Fruit fly (Drosophila melanogaster) whole organism, embryonic: ENCODE measurements around the gene SmD2.

Source experiments
- Bdp1 ChIP-seq: fragments of 200-800 bp; sonication (Bioruptor generic); optimal IDR thresholded peaks from 3 replicates; lab custom pipeline; 2016; ENCODE audit warnings: missing biosample characterization, missing genetic modification characterization
- BtbVII ChIP-seq: fragments of 200-800 bp; sonication (Bioruptor generic); optimal IDR thresholded peaks from 3 replicates; lab custom pipeline; 2017; ENCODE audit warnings: missing biosample characterization, mild to moderate bottlenecking, missing genetic modification characterization
- CG1024 ChIP-seq: fragments of 200-800 bp; sonication (Bioruptor generic); IDR thresholded peaks from 2 replicates; pipeline ENCODE4 v1.3.6; 2022; ENCODE audit warnings: missing biosample characterization, missing genetic modification characterization
- CG11560 ChIP-seq: fragments of 200-800 bp; sonication (Bioruptor generic); IDR thresholded peaks from 3 replicates; pipeline ENCODE4 v1.3.6; 2022; ENCODE audit warnings: missing biosample characterization, missing genetic modification characterization
- CG12236 ChIP-seq: fragments of 200-800 bp; sonication (Bioruptor generic); optimal IDR thresholded peaks from 2 replicates; lab custom pipeline; 2016; ENCODE audit warnings: missing biosample characterization, missing genetic modification characterization
- CG12391 ChIP-seq: fragments of 200-800 bp; sonication (Bioruptor generic); optimal IDR thresholded peaks from 3 replicates; lab custom pipeline; 2018; ENCODE audit warnings: missing biosample characterization, mild to moderate bottlenecking, missing genetic modification characterization, moderate library complexity
- CG12769 ChIP-seq: fragments of 200-800 bp; sonication (Bioruptor generic); optimal IDR thresholded peaks from 2 replicates; lab custom pipeline; 2019; ENCODE audit warnings: missing biosample characterization, mild to moderate bottlenecking, missing genetic modification characterization, moderate library complexity
- CG13775 ChIP-seq: fragments of 200-800 bp; sonication (Bioruptor generic); optimal IDR thresholded peaks from 3 replicates; lab custom pipeline; 2017; ENCODE audit warnings: missing biosample characterization, mild to moderate bottlenecking, missing genetic modification characterization
- CG17802 ChIP-seq: fragments of 200-800 bp; sonication (Bioruptor generic); optimal IDR thresholded peaks from 2 replicates; lab custom pipeline; 2018; ENCODE audit warnings: missing biosample characterization, mild to moderate bottlenecking, missing genetic modification characterization, moderate library complexity
- CG1792 ChIP-seq: fragments of 200-800 bp; sonication (Bioruptor generic); optimal IDR thresholded peaks from 2 replicates; lab custom pipeline; 2016; ENCODE audit warnings: missing biosample characterization, missing genetic modification characterization
- CG18764 ChIP-seq: fragments of 200-800 bp; sonication (Bioruptor generic); optimal IDR thresholded peaks from 3 replicates; lab custom pipeline; 2016; ENCODE audit warnings: missing biosample characterization, missing genetic modification characterization
- CG2712 ChIP-seq: fragments of 200-800 bp; optimal IDR thresholded peaks from 3 replicates; lab custom pipeline; 2019; ENCODE audit warnings: missing biosample characterization, mild to moderate bottlenecking, missing genetic modification characterization, moderate library complexity
- CG2875 ChIP-seq: fragments of 200-800 bp; sonication (Bioruptor generic); optimal IDR thresholded peaks from 2 replicates; lab custom pipeline; 2017; ENCODE audit warnings: missing biosample characterization, mild to moderate bottlenecking, missing genetic modification characterization, missing genetic modification reagents
- CG7357 ChIP-seq: fragments of 200-800 bp; sonication (Bioruptor generic); IDR thresholded peaks from 3 replicates; pipeline ENCODE4 v1.3.6; 2022; ENCODE audit warnings: missing biosample characterization, missing genetic modification characterization
- CG7786 ChIP-seq: fragments of 200-800 bp; sonication (Bioruptor generic); optimal IDR thresholded peaks from 2 replicates; lab custom pipeline; 2016; ENCODE audit warnings: missing biosample characterization, missing genetic modification characterization
- CG8281 ChIP-seq: fragments of 200-800 bp; sonication (Bioruptor generic); optimal IDR thresholded peaks from 2 replicates; lab custom pipeline; 2018; ENCODE audit warnings: missing biosample characterization, mild to moderate bottlenecking, missing genetic modification characterization, moderate library complexity
- CG8359 ChIP-seq: fragments of 200-800 bp; sonication (Bioruptor generic); optimal IDR thresholded peaks from 2 replicates; lab custom pipeline; 2017; ENCODE audit warnings: missing biosample characterization, mild to moderate bottlenecking, missing genetic modification characterization, borderline replicate concordance
- Camta ChIP-seq: fragments of 200-800 bp; sonication (Bioruptor generic); optimal IDR thresholded peaks from 2 replicates; lab custom pipeline; 2016; ENCODE audit warnings: missing biosample characterization, missing genetic modification characterization
- D19A ChIP-seq: fragments of 200-800 bp; optimal IDR thresholded peaks from 3 replicates; lab custom pipeline; 2019; ENCODE audit warnings: missing biosample characterization, mild to moderate bottlenecking, missing genetic modification characterization, moderate library complexity
- Dbx ChIP-seq: fragments of 200-800 bp; sonication (Bioruptor generic); IDR thresholded peaks from 3 replicates; pipeline ENCODE4 v1.3.6; 2022; ENCODE audit warnings: missing biosample characterization, missing genetic modification characterization
- Dip3 ChIP-seq: fragments of 200-800 bp; sonication (Bioruptor generic); optimal IDR thresholded peaks from 3 replicates; lab custom pipeline; 2016; ENCODE audit warnings: missing biosample characterization, missing genetic modification characterization
- Drgx ChIP-seq: fragments of 200-800 bp; sonication (Bioruptor generic); IDR thresholded peaks from 2 replicates; pipeline ENCODE4 v1.3.6; 2022; ENCODE audit warnings: missing biosample characterization, missing genetic modification characterization
- Ets65A ChIP-seq: fragments of 200-800 bp; sonication (Bioruptor generic); peaks from one replicate; lab custom pipeline; 2016; ENCODE audit warnings: missing biosample characterization, missing genetic modification characterization
- Gsc ChIP-seq: fragments of 200-800 bp; sonication (Bioruptor generic); IDR thresholded peaks from 2 replicates; pipeline ENCODE4 v1.3.6; 2022; ENCODE audit warnings: missing biosample characterization, missing genetic modification characterization
- H2.0 ChIP-seq: fragments of 200-800 bp; sonication (Bioruptor generic); IDR thresholded peaks from 2 replicates; pipeline ENCODE4 v1.3.6; 2022; ENCODE audit warnings: missing biosample characterization, missing genetic modification characterization
- HLH3B ChIP-seq: fragments of 200-800 bp; sonication (Bioruptor generic); IDR thresholded peaks from 2 replicates; pipeline ENCODE4 v1.3.6; 2022; ENCODE audit warnings: missing biosample characterization, missing genetic modification characterization
- Hmx ChIP-seq: fragments of 200-800 bp; sonication (Bioruptor generic); optimal IDR thresholded peaks from 2 replicates; lab custom pipeline; 2016; ENCODE audit warnings: missing biosample characterization, missing genetic modification characterization
- Hsf ChIP-seq: fragments of 200-800 bp; sonication (Bioruptor generic); optimal IDR thresholded peaks from 3 replicates; lab custom pipeline; 2016; ENCODE audit warnings: missing biosample characterization, missing genetic modification characterization
- Jarid2 ChIP-seq: fragments of 200-800 bp; sonication (Bioruptor generic); optimal IDR thresholded peaks from 3 replicates; lab custom pipeline; 2017; ENCODE audit warnings: mild to moderate bottlenecking, missing biosample characterization, missing genetic modification reagents, missing genetic modification characterization
- Nf-YC ChIP-seq: fragments of 200-800 bp; optimal IDR thresholded peaks from 3 replicates; lab custom pipeline; 2019; ENCODE audit warnings: missing biosample characterization, mild to moderate bottlenecking, missing genetic modification characterization, moderate library complexity
- Pdp1 ChIP-seq, 2 experiments: fragments of 200-800 bp; sonication (Bioruptor generic); optimal IDR thresholded peaks; 3 replicates each; lab custom pipeline; 2016; ENCODE audit warnings: missing biosample characterization in 2 of 2, missing genetic modification characterization in 2 of 2, mild to moderate bottlenecking in 1 of 2, moderate library complexity in 1 of 2
- Ravus ChIP-seq: fragments of 200-800 bp; sonication (Bioruptor generic); IDR thresholded peaks from 2 replicates; pipeline ENCODE4 v1.3.6; 2022; ENCODE audit warnings: missing biosample characterization, missing genetic modification characterization
- Sry-β ChIP-seq: fragments of 200-800 bp; sonication (Bioruptor generic); optimal IDR thresholded peaks from 2 replicates; lab custom pipeline; 2018; ENCODE audit warnings: missing biosample characterization, mild to moderate bottlenecking, missing genetic modification characterization, moderate library complexity
- chn ChIP-seq: fragments of 200-800 bp; sonication (Bioruptor generic); optimal IDR thresholded peaks from 2 replicates; lab custom pipeline; 2016; ENCODE audit warnings: missing biosample characterization, missing genetic modification characterization
- croc ChIP-seq: fragments of 200-800 bp; sonication (Bioruptor generic); conservative IDR thresholded peaks from 3 replicates; pipeline ENCODE4 v1.3.6; 2022; ENCODE audit warnings: missing biosample characterization, missing genetic modification characterization
- crol ChIP-seq: fragments of 200-800 bp; sonication (Bioruptor generic); IDR thresholded peaks from 2 replicates; pipeline ENCODE4 v1.3.6; 2022; ENCODE audit warnings: missing biosample characterization, missing genetic modification characterization
- danr ChIP-seq: fragments of 200-800 bp; sonication (Bioruptor generic); IDR thresholded peaks from 2 replicates; pipeline ENCODE4 v1.3.6; 2022; ENCODE audit warnings: missing biosample characterization, missing genetic modification characterization
- dpn ChIP-seq, 2 experiments: fragments of 200-800 bp; sonication (Bioruptor generic); optimal IDR thresholded peaks; 3 replicates each; lab custom pipeline; 2016; ENCODE audit warnings: missing biosample characterization in 2 of 2, missing genetic modification characterization in 2 of 2
- fd102C ChIP-seq: fragments of 200-800 bp; sonication (Bioruptor generic); optimal IDR thresholded peaks from 2 replicates; lab custom pipeline; 2018; ENCODE audit warnings: missing biosample characterization, mild to moderate bottlenecking, missing genetic modification characterization, moderate library complexity
- fu2 ChIP-seq: fragments of 200-800 bp; sonication (Bioruptor generic); optimal IDR thresholded peaks from 2 replicates; lab custom pipeline; 2016; ENCODE audit warnings: missing biosample characterization, missing genetic modification characterization
- ind ChIP-seq: fragments of 200-800 bp; sonication (Bioruptor generic); optimal IDR thresholded peaks from 3 replicates; lab custom pipeline; 2016; ENCODE audit warnings: missing biosample characterization, missing genetic modification characterization
- jigr1 ChIP-seq: fragments of 200-800 bp; sonication (Bioruptor generic); IDR thresholded peaks from 3 replicates; pipeline ENCODE4 v1.3.6; 2022; ENCODE audit warnings: missing biosample characterization, missing genetic modification characterization
- jumu ChIP-seq: fragments of 200-800 bp; sonication (Bioruptor generic); optimal IDR thresholded peaks from 3 replicates; lab custom pipeline; 2016; ENCODE audit warnings: missing biosample characterization, missing genetic modification characterization
- kah ChIP-seq: fragments of 200-800 bp; sonication (Bioruptor generic); optimal IDR thresholded peaks from 2 replicates; lab custom pipeline; 2018; ENCODE audit warnings: missing biosample characterization, mild to moderate bottlenecking, missing genetic modification characterization
- luna ChIP-seq: fragments of 200-800 bp; sonication (Bioruptor generic); optimal IDR thresholded peaks from 2 replicates; lab custom pipeline; 2016; ENCODE audit warnings: missing biosample characterization, missing genetic modification characterization
- org-1 ChIP-seq: fragments of 200-800 bp; sonication (Bioruptor generic); optimal IDR thresholded peaks from 2 replicates; lab custom pipeline; 2017; ENCODE audit warnings: missing biosample characterization, missing genetic modification characterization
- sim ChIP-seq: fragments of 200-800 bp; sonication (Bioruptor generic); IDR thresholded peaks from 2 replicates; pipeline ENCODE4 v1.3.6; 2022; ENCODE audit warnings: missing biosample characterization, missing genetic modification characterization
- sisA ChIP-seq: fragments of 200-800 bp; sonication (Bioruptor generic); IDR thresholded peaks from 2 replicates; pipeline ENCODE4 v1.3.6; 2022; ENCODE audit warnings: missing biosample characterization, missing genetic modification characterization
- ssp ChIP-seq: fragments of 200-800 bp; sonication (Bioruptor generic); IDR thresholded peaks from 2 replicates; pipeline ENCODE4 v1.3.6; 2022; ENCODE audit warnings: missing biosample characterization, missing genetic modification characterization
- zfh2 ChIP-seq: fragments of 200-800 bp; sonication (Bioruptor generic); optimal IDR thresholded peaks from 2 replicates; lab custom pipeline; 2016; ENCODE audit warnings: missing biosample characterization, missing genetic modification characterization

The SmD2 gene

DNA sequence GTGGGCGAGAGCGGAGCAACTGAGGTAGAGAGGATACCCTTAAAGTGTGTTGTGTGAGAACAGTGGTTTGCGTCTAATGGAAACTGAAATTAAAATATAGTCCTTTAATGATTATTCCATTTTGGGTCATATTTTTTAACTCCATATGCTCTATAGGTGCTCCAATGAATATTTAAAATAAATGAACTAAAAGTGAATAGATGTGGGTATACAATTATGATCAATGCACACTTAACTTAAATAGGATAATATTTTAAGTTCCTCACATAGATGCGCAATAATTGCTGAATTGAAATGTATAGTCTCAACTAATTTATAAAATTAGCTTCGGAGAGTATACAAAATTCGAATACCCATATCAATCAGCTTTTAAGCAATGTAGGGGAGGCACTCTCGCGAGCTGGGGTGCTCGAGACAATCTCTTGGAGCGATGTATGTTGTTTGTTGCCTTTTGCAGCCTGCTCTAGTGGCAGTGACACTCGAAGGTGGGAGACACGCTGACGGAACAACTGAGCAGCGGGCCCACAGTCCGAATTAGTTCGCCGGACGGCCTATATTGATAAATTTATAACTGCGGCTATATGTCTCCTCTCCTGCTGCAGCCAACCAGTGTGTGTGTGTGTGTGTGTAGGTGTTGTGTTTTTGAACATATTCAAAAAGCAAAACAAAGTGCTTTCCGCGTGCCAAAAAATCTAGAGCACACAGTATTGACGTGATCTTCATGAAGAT, 8.1 kb upstream of the SmD2 start (continued):
- TF ChIP-seq sim (peak; percentile 58; the same call in 1 of the 2 replicates), danr (GFP tag; lab: Robert Waterston, UW) (peak; percentile 47; the same call in 1 of the 2 replicates), CG11560 (no peak), Drgx (GFP tag; lab: Robert Waterston, UW) (peak; percentile 74), luna (GFP tag; lab: Kevin White, UChicago) (peak; percentile 29), Hmx (GFP tag; lab: Kevin White, UChicago) (no peak), ind (peak; percentile 77), CG12769 (tag; lab: Kevin White, UChicago) (peak; percentile 83), CG18764 (GFP tag; lab: Kevin White, UChicago) (peak; percentile 68), H2.0 (peak; percentile 46; the same call in 1 of the 2 replicates), Dbx (no peak), dpn (GFP tag; optimal IDR thresholded peaks at IDR 0.05; lab: Kevin White, UChicago) (peak; percentile 52 to 70), Dip3 (GFP tag; lab: Kevin White, UChicago) (peak; percentile 57), crol (GFP tag; lab: Robert Waterston, UW) (no peak), CG12391 (tag; lab: Kevin White, UChicago) (peak; percentile 88), jigr1 (GFP tag; lab: Robert Waterston, UW) (no peak), CG17802 (tag; lab: Kevin White, UChicago) (peak; percentile 28), CG12236 (GFP tag; lab: Kevin White, UChicago) (peak; percentile 65), kah (GFP tag; lab: Kevin White, UChicago) (peak; percentile 52), Camta (GFP tag; lab: Kevin White, UChicago) (peak; percentile 49), HLH3B (GFP tag; lab: Robert Waterston, UW) (peak; percentile 45; the same call in 1 of the 2 replicates), Nf-YC (tag; lab: Kevin White, UChicago) (no peak), CG1792 (GFP tag; lab: Kevin White, UChicago) (peak; percentile 60), CG2712 (tag; lab: Kevin White, UChicago) (peak; percentile 92), CG1024 (GFP tag; lab: Robert Waterston, UW) (0 out of 2 replicates have a peak, but pooled peaks have one; percentile 10), Ravus (GFP tag; lab: Robert Waterston, UW) (no peak), Bdp1 (GFP tag; lab: Kevin White, UChicago) (peak; percentile 53), ssp (GFP tag; lab: Robert Waterston, UW) (no peak; the same call in 1 of the 2 replicates), fd102C (no peak), CG8281 (tag; lab: Kevin White, UChicago) (no peak), jumu (GFP tag; lab: Kevin White, UChicago) (peak; percentile 20), Sry-β (GFP tag; lab: Kevin White, UChicago) (no peak), CG2875 (GFP tag; lab: Kevin White, UChicago) (peak; percentile 68), Ets65A (peak; percentile 86), zfh2 (peak; percentile 22), Gsc (GFP tag; lab: Robert Waterston, UW) (peak; percentile 23; the same call in 1 of the 2 replicates), D19A (tag; lab: Kevin White, UChicago) (peak; percentile 99), Hsf (GFP tag; lab: Kevin White, UChicago) (peak; percentile 82), Jarid2 (GFP tag; lab: Kevin White, UChicago) (no peak), chn (GFP tag; lab: Kevin White, UChicago) (peak; percentile 76), CG7357 (GFP tag; lab: Robert Waterston, UW) (peak; percentile 47; the same call in 1 of the 3 replicates), sisA (GFP tag; lab: Robert Waterston, UW) (peak; percentile 47; the same call in 1 of the 2 replicates), CG8359 (peak; percentile 40), BtbVII (peak; percentile 83), CG7786 (GFP tag; lab: Kevin White, UChicago) (peak; percentile 48), CG13775 (GFP tag; lab: Kevin White, UChicago) (peak; percentile 75), fu2 (GFP tag; lab: Kevin White, UChicago) (peak; percentile 67), croc (GFP tag; lab: Robert Waterston, UW) (peak; percentile 44; the same call in 1 of the 3 replicates), org-1 (GFP tag; lab: Kevin White, UChicago) (peak; percentile 75), Pdp1 (GFP tag; optimal IDR thresholded peaks at IDR 0.05; lab: Kevin White, UChicago) (peak in 1 of 2 experiments; percentile 69)
